Fruit fly (Drosophila melanogaster) whole organism, embryonic: ENCODE results near the gene CG2059.
A peak's percentile ranks its signal among the peaks of the same experiment; 100 is the strongest.

ENCODE experiments used
- Atf-2 ChIP-seq: fragments of 200-800 bp; sonication (Bioruptor generic); optimal IDR thresholded peaks from 2 replicates; lab custom pipeline; 2016; ENCODE audit warnings: missing biosample characterization, missing genetic modification characterization
- Bteb2 ChIP-seq: fragments of 200-800 bp; sonication (Bioruptor generic); optimal IDR thresholded peaks from 2 replicates; lab custom pipeline; 2016; ENCODE audit warnings: missing biosample characterization, missing genetic modification characterization
- CG10979 ChIP-seq: fragments of 200-800 bp; sonication (Bioruptor generic); optimal IDR thresholded peaks from 2 replicates; lab custom pipeline; 2018; ENCODE audit warnings: missing biosample characterization, mild to moderate bottlenecking, missing genetic modification characterization, moderate library complexity
- CG11247 ChIP-seq: fragments of 200-800 bp; sonication (Bioruptor generic); IDR thresholded peaks from 2 replicates; pipeline ENCODE4 v1.3.6; 2022; ENCODE audit warnings: missing biosample characterization, missing genetic modification characterization
- CG11456 ChIP-seq: fragments of 200-800 bp; sonication (Bioruptor generic); IDR thresholded peaks from 3 replicates; pipeline ENCODE4 v1.3.6; 2022; ENCODE audit warnings: missing biosample characterization, missing genetic modification characterization
- CG11504 ChIP-seq: fragments of 200-800 bp; sonication (Bioruptor generic); optimal IDR thresholded peaks from 3 replicates; lab custom pipeline; 2019; ENCODE audit warnings: missing biosample characterization, mild to moderate bottlenecking, missing genetic modification characterization, moderate library complexity
- CG11695 ChIP-seq: fragments of 200-800 bp; sonication (Bioruptor generic); IDR thresholded peaks from 3 replicates; pipeline ENCODE4 v1.3.6; 2022; ENCODE audit warnings: missing biosample characterization, missing genetic modification characterization
- CG11696 ChIP-seq: fragments of 200-800 bp; sonication (Bioruptor generic); IDR thresholded peaks from 2 replicates; pipeline ENCODE4 v1.3.6; 2022; ENCODE audit warnings: missing biosample characterization, missing genetic modification characterization
- CG12391 ChIP-seq: fragments of 200-800 bp; sonication (Bioruptor generic); optimal IDR thresholded peaks from 3 replicates; lab custom pipeline; 2018; ENCODE audit warnings: missing biosample characterization, mild to moderate bottlenecking, missing genetic modification characterization, moderate library complexity
- CG12744 ChIP-seq: fragments of 200-800 bp; sonication (Bioruptor generic); optimal IDR thresholded peaks from 2 replicates; lab custom pipeline; 2016; ENCODE audit warnings: missing biosample characterization, missing genetic modification characterization
- CG13424 ChIP-seq: fragments of 200-800 bp; sonication (Bioruptor generic); optimal IDR thresholded peaks from 2 replicates; lab custom pipeline; 2019; ENCODE audit warnings: missing biosample characterization, mild to moderate bottlenecking, missing genetic modification characterization, moderate library complexity
- CG14050 ChIP-seq: fragments of 200-800 bp; sonication (Bioruptor generic); IDR thresholded peaks from 3 replicates; pipeline ENCODE4 v1.3.6; 2022; ENCODE audit warnings: missing biosample characterization, missing genetic modification characterization
- CG1602 ChIP-seq: fragments of 200-800 bp; sonication (Bioruptor generic); optimal IDR thresholded peaks from 3 replicates; lab custom pipeline; 2016; ENCODE audit warnings: missing biosample characterization, missing genetic modification characterization
- CG17359 ChIP-seq: fragments of 200-800 bp; sonication (Bioruptor generic); optimal IDR thresholded peaks from 3 replicates; lab custom pipeline; 2018; ENCODE audit warnings: missing biosample characterization, mild to moderate bottlenecking, missing genetic modification characterization, moderate library complexity
- CG2120 ChIP-seq: fragments of 200-800 bp; sonication (Bioruptor generic); optimal IDR thresholded peaks from 3 replicates; lab custom pipeline; 2016; ENCODE audit warnings: missing biosample characterization, missing genetic modification characterization
- CG30403 ChIP-seq: fragments of 200-800 bp; sonication (Bioruptor generic); optimal IDR thresholded peaks from 3 replicates; lab custom pipeline; 2016; ENCODE audit warnings: missing biosample characterization, missing genetic modification characterization
- CG3838 ChIP-seq: fragments of 200-800 bp; sonication (Bioruptor generic); optimal IDR thresholded peaks from 3 replicates; lab custom pipeline; 2016; ENCODE audit warnings: missing biosample characterization, missing genetic modification characterization
- CG4404 ChIP-seq: fragments of 200-800 bp; sonication (Bioruptor generic); IDR thresholded peaks from 2 replicates; pipeline ENCODE4 v1.3.6; 2022; ENCODE audit warnings: missing biosample characterization, missing genetic modification characterization
- CG4854 ChIP-seq: fragments of 200-800 bp; sonication (Bioruptor generic); optimal IDR thresholded peaks from 2 replicates; lab custom pipeline; 2016; ENCODE audit warnings: missing biosample characterization, missing genetic modification characterization, inconsistent platforms
- CG7839 ChIP-seq: fragments of 200-800 bp; sonication (Bioruptor generic); optimal IDR thresholded peaks from 3 replicates; lab custom pipeline; 2018; ENCODE audit warnings: missing biosample characterization, mild to moderate bottlenecking, missing genetic modification characterization, moderate library complexity
- CG9727 ChIP-seq: fragments of 200-800 bp; sonication (Bioruptor generic); optimal IDR thresholded peaks from 3 replicates; lab custom pipeline; 2017; ENCODE audit warnings: missing biosample characterization, mild to moderate bottlenecking, missing genetic modification characterization
- CG9817 ChIP-seq: fragments of 200-800 bp; sonication (Bioruptor generic); optimal IDR thresholded peaks from 2 replicates; lab custom pipeline; 2018; ENCODE audit warnings: missing biosample characterization, mild to moderate bottlenecking, missing genetic modification characterization, moderate library complexity
- Fer2 ChIP-seq: fragments of 200-800 bp; sonication (Bioruptor generic); optimal IDR thresholded peaks from 2 replicates; lab custom pipeline; 2018; ENCODE audit warnings: missing biosample characterization, mild to moderate bottlenecking, missing genetic modification characterization, moderate library complexity
- HLH3B ChIP-seq: fragments of 200-800 bp; sonication (Bioruptor generic); IDR thresholded peaks from 2 replicates; pipeline ENCODE4 v1.3.6; 2022; ENCODE audit warnings: missing biosample characterization, missing genetic modification characterization
- Hmx ChIP-seq: fragments of 200-800 bp; sonication (Bioruptor generic); optimal IDR thresholded peaks from 2 replicates; lab custom pipeline; 2016; ENCODE audit warnings: missing biosample characterization, missing genetic modification characterization
- Hr51 ChIP-seq, 2 experiments: fragments of 200-800 bp; sonication (Bioruptor generic); optimal IDR thresholded peaks; 2 replicates in 1 of 2; 3 replicates in 1 of 2; lab custom pipeline; 2016 to 2018; ENCODE audit warnings: missing biosample characterization in 2 of 2, missing genetic modification characterization in 2 of 2, mild to moderate bottlenecking in 1 of 2, moderate library complexity in 1 of 2
- Meics ChIP-seq: fragments of 200-800 bp; sonication (Bioruptor generic); optimal IDR thresholded peaks from 2 replicates; lab custom pipeline; 2017; ENCODE audit warnings: missing biosample characterization, mild to moderate bottlenecking, missing genetic modification characterization
- ab ChIP-seq: fragments of 200-800 bp; sonication (Bioruptor generic); optimal IDR thresholded peaks from 2 replicates; lab custom pipeline; 2016; ENCODE audit warnings: missing biosample characterization, missing genetic modification characterization
- amos ChIP-seq: fragments of 200-800 bp; sonication (Bioruptor generic); IDR thresholded peaks from 2 replicates; pipeline ENCODE4 v1.3.6; 2022; ENCODE audit warnings: missing biosample characterization, missing genetic modification characterization; ENCODE audit not compliant: partially characterized antibody
- br ChIP-seq: fragments of >200 bp; optimal IDR thresholded peaks from 2 replicates; lab custom pipeline; 2017
- bsh ChIP-seq, 2 experiments: fragments of 200-800 bp; sonication (Bioruptor generic); optimal IDR thresholded peaks; 2 replicates each; lab custom pipeline; 2017 to 2018; ENCODE audit warnings: mild to moderate bottlenecking in 2 of 2, missing biosample characterization in 2 of 2, missing genetic modification characterization in 2 of 2, moderate library complexity in 1 of 2
- chif ChIP-seq, 2 experiments: fragments of 200-800 bp; sonication (Bioruptor generic); optimal IDR thresholded peaks; 3 replicates each; lab custom pipeline; 2016; ENCODE audit warnings: missing biosample characterization in 2 of 2, missing genetic modification characterization in 2 of 2
- chinmo ChIP-seq: fragments of 200-800 bp; sonication (Bioruptor generic); IDR thresholded peaks from 4 replicates; pipeline ENCODE4 v1.3.6; 2022; ENCODE audit warnings: missing biosample characterization, missing genetic modification characterization; ENCODE audit not compliant: partially characterized antibody
- ci ChIP-seq: fragments of 200-800 bp; sonication (Bioruptor generic); IDR thresholded peaks from 3 replicates; pipeline ENCODE4 v1.3.6; 2022; ENCODE audit warnings: missing biosample characterization, missing genetic modification characterization
- crc ChIP-seq: fragments of 200-800 bp; sonication (Bioruptor generic); optimal IDR thresholded peaks from 2 replicates; lab custom pipeline; 2016; ENCODE audit warnings: missing biosample characterization, missing genetic modification characterization
- dmrt11E ChIP-seq: fragments of 200-800 bp; sonication (Bioruptor generic); optimal IDR thresholded peaks from 3 replicates; lab custom pipeline; 2018; ENCODE audit warnings: missing biosample characterization, mild to moderate bottlenecking, missing genetic modification characterization, moderate library complexity
- dmrt99B ChIP-seq: fragments of 200-800 bp; sonication (Bioruptor generic); optimal IDR thresholded peaks from 2 replicates; lab custom pipeline; 2018; ENCODE audit warnings: missing biosample characterization, mild to moderate bottlenecking, missing genetic modification characterization, moderate library complexity
- hkb ChIP-seq, 2 experiments: fragments of 200-800 bp in 1 of 2; fragments of >200 bp in 1 of 2; sonication (Bioruptor generic) in 1 of 2; IDR thresholded peaks in 1 of 2; optimal IDR thresholded peaks in 1 of 2; 2 replicates each; pipeline versions ENCODE4 v1.3.6 to Lab custom; 2017 to 2022; ENCODE audit warnings: missing biosample characterization in 1 of 2, missing genetic modification characterization in 1 of 2
- ind ChIP-seq: fragments of 200-800 bp; sonication (Bioruptor generic); optimal IDR thresholded peaks from 3 replicates; lab custom pipeline; 2016; ENCODE audit warnings: missing biosample characterization, missing genetic modification characterization
- inv ChIP-seq: fragments of 200-800 bp; sonication (Bioruptor generic); IDR thresholded peaks from 2 replicates; pipeline ENCODE4 v1.3.6; 2022; ENCODE audit warnings: missing biosample characterization, missing genetic modification characterization; ENCODE audit not compliant: partially characterized antibody
- kay ChIP-seq: fragments of 200-800 bp; sonication (Bioruptor generic); optimal IDR thresholded peaks from 2 replicates; lab custom pipeline; 2016; ENCODE audit warnings: missing biosample characterization, missing genetic modification characterization
- kni ChIP-seq: fragments of 200-800 bp; sonication (Bioruptor generic); optimal IDR thresholded peaks from 3 replicates; lab custom pipeline; 2017; ENCODE audit warnings: mild to moderate bottlenecking, missing biosample characterization, missing genetic modification reagents, missing genetic modification characterization
- lab ChIP-seq: fragments of 200-800 bp; sonication (Bioruptor generic); optimal IDR thresholded peaks from 3 replicates; lab custom pipeline; 2017; ENCODE audit warnings: missing biosample characterization, missing genetic modification characterization, mild to moderate bottlenecking, moderate library complexity, missing genetic modification reagents
- lmd ChIP-seq: fragments of 200-800 bp; sonication (Bioruptor generic); IDR thresholded peaks from 2 replicates; pipeline ENCODE4 v1.3.6; 2022; ENCODE audit warnings: missing biosample characterization, missing genetic modification characterization
- row ChIP-seq: fragments of 200-800 bp; sonication (Bioruptor generic); IDR thresholded peaks from 3 replicates; pipeline ENCODE4 v1.3.6; 2022; ENCODE audit warnings: missing biosample characterization, missing genetic modification characterization
- tll ChIP-seq, 2 experiments: fragments of 200-800 bp in 1 of 2; fragments of >200 bp in 1 of 2; sonication (Bioruptor generic) in 1 of 2; optimal IDR thresholded peaks; 2 replicates each; lab custom pipeline; 2017 to 2019; ENCODE audit warnings: missing biosample characterization in 2 of 2, missing genetic modification characterization in 2 of 2, mild to moderate bottlenecking in 1 of 2, moderate library complexity in 1 of 2
- ttk ChIP-seq: fragments of 200-800 bp; sonication (Bioruptor generic); IDR thresholded peaks from 2 replicates; pipeline ENCODE4 v2.1.2; 2022; ENCODE audit warnings: missing biosample characterization, missing genetic modification characterization
- tx ChIP-seq: fragments of 200-800 bp; sonication (Bioruptor generic); optimal IDR thresholded peaks from 2 replicates; lab custom pipeline; 2016; ENCODE audit warnings: missing biosample characterization, missing genetic modification characterization

The CG2059 gene

DNA sequence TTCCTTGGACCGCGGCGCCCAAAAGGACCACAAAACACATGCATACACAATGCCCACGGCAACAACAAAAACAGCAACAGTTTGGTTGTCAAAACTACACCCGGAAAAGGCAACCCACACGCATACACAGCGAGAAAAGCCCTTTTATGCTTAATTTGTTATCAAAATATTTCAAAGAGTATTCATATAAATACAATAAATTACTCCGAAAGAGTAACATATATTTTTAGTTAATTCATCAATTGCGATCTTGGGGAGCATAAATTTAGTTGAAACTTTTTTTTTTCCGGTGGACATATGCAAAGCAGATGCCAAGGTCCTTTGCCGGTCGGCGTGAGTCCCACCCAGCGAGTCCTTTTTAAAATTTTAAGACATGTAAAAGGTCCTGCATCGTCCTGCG, 31.0 kb upstream of the CG2059 start (continued):
- no peak for TF ChIP-seq chinmo
- TF ChIP-seq Hr51 (GFP tag; optimal IDR thresholded peaks at IDR 0.05; lab: Kevin White, UChicago), result peak in 1 of 2 experiments; percentile 7
- TF ChIP-seq CG2120, result peak; percentile 36
- TF ChIP-seq CG9727, result peak; percentile 18
- peak; percentile 4 for TF ChIP-seq CG12391 (tag; lab: Kevin White, UChicago)
- no peak for TF ChIP-seq CG3838 (GFP tag; lab: Kevin White, UChicago)
- TF ChIP-seq br (lab: Kevin White, UChicago), result no peak
- TF ChIP-seq row, result peak; percentile 41; the same call in 2 of the 3 replicates
- TF ChIP-seq ttk (GFP tag; lab: Robert Waterston, UW), result no peak
- peak; percentile 33 for TF ChIP-seq dmrt99B
- TF ChIP-seq Atf-2 (GFP tag; lab: Kevin White, UChicago), result no peak
- TF ChIP-seq bsh (GFP tag; optimal IDR thresholded peaks at IDR 0.05; lab: Kevin White, UChicago), result peak in 1 of 2 experiments; percentile 11
- peak; percentile 38 for TF ChIP-seq CG4404 (GFP tag; lab: Robert Waterston, UW)
- TF ChIP-seq CG17359, result peak; percentile 5
- TF ChIP-seq HLH3B (GFP tag; lab: Robert Waterston, UW), result 0 out of 2 replicates have a peak, but pooled peaks have one; percentile 19
- TF ChIP-seq CG10979, result peak; percentile 10
- TF ChIP-seq Meics, result peak; percentile 21
- peak; percentile 3 for TF ChIP-seq CG13424 (tag; lab: Kevin White, UChicago)
- TF ChIP-seq lab, result peak; percentile 38
- no peak for TF ChIP-seq CG11456 (GFP tag; lab: Robert Waterston, UW)

DNA sequence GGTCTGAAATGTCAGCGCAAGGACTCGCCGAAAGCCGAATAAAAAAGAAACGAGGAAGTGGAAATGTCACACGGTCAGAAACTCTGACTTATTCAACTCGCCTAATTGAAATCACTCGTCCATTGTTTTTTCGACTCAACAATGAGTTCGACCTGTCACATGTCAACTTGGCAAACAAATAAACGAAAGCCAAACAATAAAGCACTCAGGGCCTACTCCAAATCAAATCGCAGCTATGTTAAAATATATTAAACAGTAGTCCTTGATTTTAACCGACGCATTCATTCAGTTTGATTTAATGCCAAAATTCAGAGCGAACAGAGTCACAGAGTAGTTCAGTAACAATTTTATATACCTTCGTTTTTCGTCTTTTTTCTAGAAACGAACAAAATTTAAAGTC, 19.6 kb upstream of the CG2059 start, which contains the start of gene CG1958:
Gene CG1958, plus strand, starts transcription at position 301 of the 400 bp plus-strand sequence.
- TF ChIP-seq CG9817 (tag; lab: Kevin White, UChicago) (no peak), tx (GFP tag; lab: Kevin White, UChicago) (no peak), Hmx (GFP tag; lab: Kevin White, UChicago) (no peak), Bteb2 (GFP tag; lab: Kevin White, UChicago) (no peak), kay (no peak), CG4854 (GFP tag; lab: Kevin White, UChicago) (no peak), chif (GFP tag; optimal IDR thresholded peaks at IDR 0.05; lab: Kevin White, UChicago) (no peak), ab (GFP tag; lab: Kevin White, UChicago) (no peak), CG1602 (no peak), ind (GFP tag; lab: Kevin White, UChicago) (no peak), CG11695 (no peak), tll (GFP tag; optimal IDR thresholded peaks at IDR 0.05; lab: Kevin White, UChicago) (no peak), CG30403 (GFP tag; lab: Kevin White, UChicago) (no peak)

DNA sequence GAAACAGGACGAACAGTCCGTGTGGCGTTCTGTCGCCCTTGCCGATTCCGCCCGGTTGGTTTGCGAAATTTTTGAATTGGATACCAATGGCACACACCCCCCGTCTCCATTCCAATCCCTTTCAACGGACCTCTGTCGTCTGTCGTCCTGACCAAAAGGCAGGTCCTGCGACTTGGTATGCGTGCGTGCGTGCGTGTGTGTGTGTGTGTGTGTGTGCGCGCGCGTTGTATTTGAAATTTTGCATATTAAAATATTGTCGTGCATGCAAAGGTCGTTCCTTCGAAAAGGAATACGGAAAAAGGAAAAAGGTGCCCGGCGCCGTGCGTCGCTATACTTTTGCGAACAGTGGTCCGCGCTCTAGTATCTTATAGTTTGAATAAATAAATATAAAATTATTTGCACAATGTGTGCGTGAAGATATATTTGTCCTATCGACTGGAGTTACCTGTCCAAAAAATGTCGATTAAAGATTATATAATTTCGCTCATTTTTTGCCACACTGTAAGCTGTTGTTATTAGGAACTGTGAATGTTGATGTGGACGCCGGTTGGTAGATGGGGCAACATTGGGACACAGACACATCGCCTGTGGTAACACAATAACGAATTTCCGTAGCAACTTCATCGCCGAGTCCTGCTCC, 14.7 kb upstream of the CG2059 start:
- TF ChIP-seq CG11247 (GFP tag; lab: Robert Waterston, UW), result no peak
- peak; percentile 47; the same call in 1 of the 3 replicates for TF ChIP-seq row
- no peak for TF ChIP-seq hkb (optimal IDR thresholded peaks at IDR 0.05; lab: Kevin White, UChicago)
- TF ChIP-seq hkb (GFP tag; IDR thresholded peaks at IDR 0.05; lab: Robert Waterston, UW), result 0 out of 2 replicates have a peak, but pooled peaks have one; percentile 10
- TF ChIP-seq dmrt11E (tag; lab: Kevin White, UChicago), result peak; percentile 6
- TF ChIP-seq kni (GFP tag; lab: Kevin White, UChicago), result no peak
- TF ChIP-seq CG7839 (tag; lab: Kevin White, UChicago), result peak; percentile 33
- no peak for TF ChIP-seq inv (GFP tag; lab: Robert Waterston, UW)
- no peak for TF ChIP-seq CG14050 (GFP tag; lab: Robert Waterston, UW)
- no peak for TF ChIP-seq lmd (GFP tag; lab: Robert Waterston, UW)
- peak; percentile 37 for TF ChIP-seq CG11504
- TF ChIP-seq crc, result no peak
- no peak for TF ChIP-seq CG12744
- TF ChIP-seq ci (GFP tag; lab: Robert Waterston, UW), result 0 out of 3 replicates have a peak, but pooled peaks have one; percentile 17
- no peak for TF ChIP-seq amos (GFP tag; lab: Robert Waterston, UW)
- TF ChIP-seq Fer2 (tag; lab: Kevin White, UChicago), result no peak
- no peak for TF ChIP-seq CG11696
